Worm (Caenorhabditis elegans): ENCODE measurements around the gene nlp-57.

DNA sequence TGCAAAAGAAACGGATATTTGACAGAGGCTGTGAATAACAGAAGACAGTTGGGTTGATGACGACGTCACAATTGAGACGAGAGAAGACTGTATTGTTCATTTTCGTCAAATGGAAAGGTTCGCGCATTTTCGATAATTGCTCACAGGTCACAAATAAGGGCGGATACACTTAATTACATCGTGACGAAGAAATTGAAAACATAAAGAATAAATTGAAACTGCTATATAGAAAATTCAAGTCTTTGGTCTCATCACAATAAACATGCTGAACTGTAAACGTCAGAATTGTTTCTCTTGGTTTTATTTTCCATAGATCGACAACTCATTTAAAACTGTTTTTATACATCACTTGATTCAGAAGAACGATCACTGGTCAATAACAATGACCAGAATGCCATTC is 10.0 kb downstream of the nlp-57 start, which contains the start of gene ZK455.5:
- TF ChIP-seq lin-39 (tag; optimal IDR thresholded peaks at IDR 0.05), result no peak
- TF ChIP-seq hmg-11 (tag; optimal IDR thresholded peaks at IDR 0.05), result no peak
- TF ChIP-seq pqm-1 (tag; optimal IDR thresholded peaks at IDR 0.05), result no peak
- TF ChIP-seq nhr-28 (tag; optimal IDR thresholded peaks at IDR 0.05), result no peak

All from whole organism, L3 larva.